Fruit fly (Drosophila melanogaster): ENCODE measurements around the gene CG10472.

Gene CG10472

dm6 chr3L:6094697-6095096, 32.0 kb upstream of the CG10472 start, which contains the start of the genes CG10467 and loj (continued):
- TF ChIP-seq tll (GFP tag; optimal IDR thresholded peaks at IDR 0.05) (peak in 1 of 2 experiments; percentile 62), CG9727 (GFP tag; optimal IDR thresholded peaks at IDR 0.05) (peak; percentile 96), zen2 (GFP tag; IDR thresholded peaks at IDR 0.05; ENCODE audit: partially characterized antibody) (no peak), gcm (GFP tag; optimal IDR thresholded peaks at IDR 0.05) (peak; percentile 88), CG12071 (GFP tag; optimal IDR thresholded peaks at IDR 0.05) (peak; percentile 43), CG16863 (GFP tag; optimal IDR thresholded peaks at IDR 0.05) (peak; percentile 67), danr (GFP tag; IDR thresholded peaks at IDR 0.05) (peak; percentile 93), CG10267 (tag; optimal IDR thresholded peaks at IDR 0.05) (peak; percentile 90), Awh (GFP tag; IDR thresholded peaks at IDR 0.05) (peak; percentile 91), Xbp1 (GFP tag; optimal IDR thresholded peaks at IDR 0.05) (peak; percentile 98), hb (GFP tag; IDR thresholded peaks at IDR 0.05; ENCODE audit: partially characterized antibody) (peak; percentile 46), CG10321 (GFP tag; IDR thresholded peaks at IDR 0.05) (peak; percentile 57; the same call in 1 of the 2 replicates), bcd (GFP tag; optimal IDR thresholded peaks at IDR 0.05) (peak; percentile 95), Bteb2 (GFP tag; optimal IDR thresholded peaks at IDR 0.05) (peak; percentile 90), CG12299 (tag; optimal IDR thresholded peaks at IDR 0.05) (peak; percentile 81), bowl (GFP tag; IDR thresholded peaks at IDR 0.05) (peak; percentile 81), ATbp (GFP tag; optimal IDR thresholded peaks at IDR 0.05) (peak; percentile 85), CG7963 (GFP tag; IDR thresholded peaks at IDR 0.05; ENCODE audit: partially characterized antibody) (no peak), CG18262 (tag; optimal IDR thresholded peaks at IDR 0.05) (peak; percentile 92), gce (GFP tag; IDR thresholded peaks at IDR 0.05) (peak; percentile 90), Sox100B (GFP tag; optimal IDR thresholded peaks at IDR 0.05) (peak; percentile 88), Ravus (GFP tag; IDR thresholded peaks at IDR 0.05) (peak; percentile 88), lola (GFP tag; optimal IDR thresholded peaks at IDR 0.05) (peak in 1 of 3 experiments; percentile 97), CG8290 (GFP tag; optimal IDR thresholded peaks at IDR 0.05) (peak; percentile 90), CG8290 (tag; optimal IDR thresholded peaks at IDR 0.05) (peak in 1 of 2 experiments; percentile 67), CG16779 (GFP tag; IDR thresholded peaks at IDR 0.05) (peak; percentile 88), bbx (GFP tag; IDR thresholded peaks at IDR 0.05; ENCODE audit: partially characterized antibody) (peak; percentile 58), CG17612 (GFP tag; IDR thresholded peaks at IDR 0.05) (peak; percentile 91), Abd-B (GFP tag; optimal IDR thresholded peaks at IDR 0.05) (peak; percentile 99), Side (GFP tag; optimal IDR thresholded peaks at IDR 0.05) (peak; percentile 56), Optix (GFP tag; IDR thresholded peaks at IDR 0.05) (peak; percentile 88), fd64A (GFP tag; optimal IDR thresholded peaks at IDR 0.05) (peak; percentile 36), Xrp1 (GFP tag; IDR thresholded peaks at IDR 0.05) (peak; percentile 97), CG2199 (GFP tag; IDR thresholded peaks at IDR 0.05) (peak; percentile 94), GATAe (GFP tag; conservative IDR thresholded peaks at IDR 0.05) (peak; percentile 92), gcm2 (GFP tag; optimal IDR thresholded peaks at IDR 0.05) (peak; percentile 37), Stat92E (GFP tag; optimal IDR thresholded peaks at IDR 0.05) (peak in 1 of 3 experiments; percentile 86), Hr3 (GFP tag; optimal IDR thresholded peaks at IDR 0.05) (peak; percentile 98), Med (GFP tag) (peak; percentile 94), disco-r (GFP tag; optimal IDR thresholded peaks at IDR 0.05) (peak; percentile 5), CG14860 (GFP tag; IDR thresholded peaks at IDR 0.05; ENCODE audit: partially characterized antibody) (peak; percentile 61; the same call in 2 of the 3 replicates), nom (GFP tag; optimal IDR thresholded peaks at IDR 0.05) (no peak), sens-2 (GFP tag; IDR thresholded peaks at IDR 0.05) (peak; percentile 87), CG14014 (GFP tag; IDR thresholded peaks at IDR 0.05) (peak; percentile 97), CG11093 (GFP tag; IDR thresholded peaks at IDR 0.05) (peak; percentile 97), CG17912 (GFP tag; optimal IDR thresholded peaks at IDR 0.05) (peak; percentile 76), CG9817 (tag; optimal IDR thresholded peaks at IDR 0.05) (peak; percentile 98), CG11696 (GFP tag; IDR thresholded peaks at IDR 0.05) (peak; percentile 78), en (GFP tag; optimal IDR thresholded peaks at IDR 0.05) (peak; percentile 44), gsb-n (tag; optimal IDR thresholded peaks at IDR 0.05) (peak; percentile 94)

Data from whole organism, embryonic.